Worm (Caenorhabditis elegans) whole organism, L3 larva: Measurements from ENCODE around the gene acbp-5.

ENCODE experiments used
- elt-1 ChIP-seq: fragments of 150-350 bp; optimal IDR thresholded peaks from 2 replicates; lab custom pipeline; 2014; ENCODE audit warnings: missing biosample characterization, missing genetic modification characterization
- nhr-23 ChIP-seq: fragments of 150-350 bp; optimal IDR thresholded peaks from 2 replicates; lab custom pipeline; 2014; ENCODE audit warnings: missing biosample characterization, missing genetic modification reagents, missing genetic modification characterization
- nhr-67 ChIP-seq: fragments of 150-350 bp; optimal IDR thresholded peaks from 2 replicates; lab custom pipeline; 2014; ENCODE audit warnings: missing biosample characterization, missing genetic modification characterization

ce11 chrIII:13644279-13644678 lies 2.8 kb upstream of the acbp-5 start:
- no peak for TF ChIP-seq elt-1
- no peak for TF ChIP-seq nhr-67 (tag; lab: Kevin White, UChicago)
- TF ChIP-seq nhr-23 (tag; lab: Kevin White, UChicago): no peak
